Fruit fly (Drosophila melanogaster) S2 (cell line): ENCODE measurements around the gene Ssdp.

Source experiments
- CG8478 ChIP-seq: fragments of >200 bp; optimal IDR thresholded peaks from 2 replicates; lab custom pipeline; 2018
- CTCF ChIP-seq, 2 experiments: fragments of >200 bp; optimal IDR thresholded peaks; 2 replicates each; lab custom pipeline; 2018

DNA sequence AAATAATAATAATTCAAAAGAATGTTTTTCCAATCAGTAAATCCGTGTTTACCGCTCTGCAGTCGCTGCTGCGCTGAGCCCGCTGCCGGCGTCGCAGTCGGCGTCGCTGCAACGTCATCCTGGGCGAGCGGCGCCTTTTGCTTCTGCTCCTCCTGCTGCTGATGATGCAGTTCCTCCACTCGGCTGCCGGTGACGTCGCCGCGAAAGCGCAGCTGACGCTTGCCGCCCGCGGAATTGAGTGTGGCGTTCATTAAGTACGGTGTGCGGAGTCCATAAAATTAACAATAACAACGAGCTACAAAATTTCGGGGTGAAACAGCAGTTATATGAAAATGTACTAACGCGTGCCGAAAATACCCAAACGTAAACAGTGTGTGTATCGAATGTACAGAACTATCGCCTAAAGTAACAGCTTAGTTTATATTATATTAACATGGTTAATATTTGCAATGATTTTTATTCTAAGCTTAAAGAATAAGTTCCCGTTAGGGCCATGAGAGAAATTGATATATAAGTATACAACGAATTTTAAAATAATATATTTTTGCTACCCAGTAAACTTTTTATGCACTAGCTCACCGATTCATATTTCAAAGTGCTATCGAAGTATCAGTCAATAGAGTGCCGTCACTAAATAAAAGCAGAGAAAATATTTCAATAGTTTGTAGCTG lies 35.2 kb downstream of the Ssdp start, which contains the start of the genes CG7218 and Cbp20:
- TF ChIP-seq CG8478 = no peak
- TF ChIP-seq CTCF (optimal IDR thresholded peaks at IDR 0.05; lab: Kevin White, UChicago) = no peak
